Fruit fly (Drosophila melanogaster) whole organism, embryonic: ENCODE measurements around the gene RapGAP1.

Source experiments
- Adf1 ChIP-seq: fragments of 200-800 bp; sonication (Bioruptor generic); IDR thresholded peaks from 2 replicates; pipeline ENCODE4 v1.3.6; 2022; ENCODE audit warnings: missing biosample characterization, missing genetic modification characterization
- Atf3 ChIP-seq: fragments of 200-800 bp; sonication (Bioruptor generic); optimal IDR thresholded peaks from 3 replicates; lab custom pipeline; 2016; ENCODE audit warnings: missing biosample characterization, missing genetic modification characterization
- BtbVII ChIP-seq: fragments of 200-800 bp; sonication (Bioruptor generic); optimal IDR thresholded peaks from 3 replicates; lab custom pipeline; 2017; ENCODE audit warnings: missing biosample characterization, mild to moderate bottlenecking, missing genetic modification characterization
- CG10267 ChIP-seq: fragments of 200-800 bp; sonication (Bioruptor generic); optimal IDR thresholded peaks from 2 replicates; lab custom pipeline; 2018; ENCODE audit warnings: missing biosample characterization, mild to moderate bottlenecking, missing genetic modification characterization, moderate library complexity
- CG11247 ChIP-seq: fragments of 200-800 bp; sonication (Bioruptor generic); IDR thresholded peaks from 2 replicates; pipeline ENCODE4 v1.3.6; 2022; ENCODE audit warnings: missing biosample characterization, missing genetic modification characterization
- CG12299 ChIP-seq: fragments of 200-800 bp; sonication (Bioruptor generic); optimal IDR thresholded peaks from 2 replicates; lab custom pipeline; 2018; ENCODE audit warnings: missing biosample characterization, mild to moderate bottlenecking, missing genetic modification characterization
- CG14667 ChIP-seq: fragments of 200-800 bp; sonication (Bioruptor generic); IDR thresholded peaks from 2 replicates; pipeline ENCODE4 v1.3.6; 2022; ENCODE audit warnings: missing biosample characterization, missing genetic modification characterization
- CG14710 ChIP-seq: fragments of 200-800 bp; sonication (Bioruptor generic); optimal IDR thresholded peaks from 3 replicates; lab custom pipeline; 2019; ENCODE audit warnings: missing biosample characterization, mild to moderate bottlenecking, missing genetic modification characterization, moderate library complexity
- CG15601 ChIP-seq: fragments of 200-800 bp; sonication (Bioruptor generic); optimal IDR thresholded peaks from 3 replicates; lab custom pipeline; 2019; ENCODE audit warnings: missing biosample characterization, mild to moderate bottlenecking, missing genetic modification characterization, moderate library complexity
- CG1603 ChIP-seq: fragments of 200-800 bp; sonication (Bioruptor generic); optimal IDR thresholded peaks from 2 replicates; lab custom pipeline; 2019; ENCODE audit warnings: missing biosample characterization, mild to moderate bottlenecking, missing genetic modification characterization, moderate library complexity
- CG17328 ChIP-seq: fragments of 200-800 bp; sonication (Bioruptor generic); IDR thresholded peaks from 2 replicates; pipeline ENCODE4 v1.3.6; 2022; ENCODE audit warnings: missing biosample characterization, missing genetic modification characterization
- CG17612 ChIP-seq: fragments of 200-800 bp; sonication (Bioruptor generic); IDR thresholded peaks from 2 replicates; pipeline ENCODE4 v1.3.6; 2022; ENCODE audit warnings: missing biosample characterization, missing genetic modification characterization
- CG17912 ChIP-seq: fragments of 200-800 bp; sonication (Bioruptor generic); optimal IDR thresholded peaks from 2 replicates; lab custom pipeline; 2018; ENCODE audit warnings: missing biosample characterization, mild to moderate bottlenecking, missing genetic modification characterization
- CG2875 ChIP-seq: fragments of 200-800 bp; sonication (Bioruptor generic); optimal IDR thresholded peaks from 2 replicates; lab custom pipeline; 2017; ENCODE audit warnings: missing biosample characterization, mild to moderate bottlenecking, missing genetic modification characterization, missing genetic modification reagents
- CG31388 ChIP-seq: fragments of 200-800 bp; sonication (Bioruptor generic); optimal IDR thresholded peaks from 2 replicates; lab custom pipeline; 2016; ENCODE audit warnings: missing biosample characterization, missing genetic modification characterization
- CG3281 ChIP-seq: fragments of 200-800 bp; sonication (Bioruptor generic); optimal IDR thresholded peaks from 3 replicates; lab custom pipeline; 2017; ENCODE audit warnings: missing biosample characterization, mild to moderate bottlenecking, missing genetic modification characterization
- CG6813 ChIP-seq: fragments of 200-800 bp; sonication (Bioruptor generic); optimal IDR thresholded peaks from 2 replicates; lab custom pipeline; 2017; ENCODE audit warnings: missing biosample characterization, missing genetic modification characterization, mild to moderate bottlenecking, moderate library complexity, missing genetic modification reagents
- Gsc ChIP-seq: fragments of 200-800 bp; sonication (Bioruptor generic); IDR thresholded peaks from 2 replicates; pipeline ENCODE4 v1.3.6; 2022; ENCODE audit warnings: missing biosample characterization, missing genetic modification characterization
- Gug ChIP-seq: fragments of 200-800 bp; sonication (Bioruptor generic); IDR thresholded peaks from 4 replicates; pipeline ENCODE4 v1.3.6; 2022; ENCODE audit warnings: missing biosample characterization, missing genetic modification characterization
- H15 ChIP-seq: fragments of 200-800 bp; sonication (Bioruptor generic); IDR thresholded peaks from 3 replicates; pipeline ENCODE4 v1.3.6; 2022; ENCODE audit warnings: missing biosample characterization, missing genetic modification characterization
- HLH3B ChIP-seq: fragments of 200-800 bp; sonication (Bioruptor generic); IDR thresholded peaks from 2 replicates; pipeline ENCODE4 v1.3.6; 2022; ENCODE audit warnings: missing biosample characterization, missing genetic modification characterization
- Hey ChIP-seq: fragments of 200-800 bp; sonication (Bioruptor generic); optimal IDR thresholded peaks from 3 replicates; lab custom pipeline; 2018; ENCODE audit warnings: missing biosample characterization, mild to moderate bottlenecking, missing genetic modification characterization
- Hr78 ChIP-seq, 2 experiments: fragments of 200-800 bp in 1 of 2; fragments of >200 bp in 1 of 2; sonication (Bioruptor generic) in 1 of 2; optimal IDR thresholded peaks; 2 replicates each; lab custom pipeline; 2017 to 2019; ENCODE audit warnings: missing biosample characterization in 2 of 2, missing genetic modification characterization in 2 of 2, mild to moderate bottlenecking in 1 of 2, moderate library complexity in 1 of 2
- Lhr ChIP-seq: fragments of 200-800 bp; sonication (Bioruptor generic); optimal IDR thresholded peaks from 3 replicates; lab custom pipeline; 2017; ENCODE audit warnings: mild to moderate bottlenecking, missing biosample characterization, missing genetic modification reagents, missing genetic modification characterization
- Oli ChIP-seq: fragments of 200-800 bp; sonication (Bioruptor generic); optimal IDR thresholded peaks from 2 replicates; lab custom pipeline; 2018; ENCODE audit warnings: missing biosample characterization, mild to moderate bottlenecking, missing genetic modification characterization, moderate library complexity
- Optix ChIP-seq: fragments of 200-800 bp; sonication (Bioruptor generic); IDR thresholded peaks from 3 replicates; pipeline ENCODE4 v1.3.6; 2022; ENCODE audit warnings: missing biosample characterization, missing genetic modification characterization
- Six4 ChIP-seq: fragments of 200-800 bp; sonication (Bioruptor generic); optimal IDR thresholded peaks from 2 replicates; lab custom pipeline; 2016; ENCODE audit warnings: missing biosample characterization, missing genetic modification characterization
- Ssrp ChIP-seq: fragments of 200-800 bp; sonication (Bioruptor generic); optimal IDR thresholded peaks from 2 replicates; lab custom pipeline; 2018; ENCODE audit warnings: missing biosample characterization, mild to moderate bottlenecking, missing genetic modification characterization, moderate library complexity
- Usf ChIP-seq: fragments of 200-800 bp; sonication (Bioruptor generic); optimal IDR thresholded peaks from 2 replicates; lab custom pipeline; 2017; ENCODE audit warnings: missing genotype, missing biosample characterization, missing genetic modification characterization
- YL-1 ChIP-seq: fragments of 200-800 bp; sonication (Bioruptor generic); optimal IDR thresholded peaks from 3 replicates; lab custom pipeline; 2017; ENCODE audit warnings: missing biosample characterization, mild to moderate bottlenecking, missing genetic modification characterization
- ash1 ChIP-seq: fragments of 200-800 bp; sonication (Bioruptor generic); optimal IDR thresholded peaks from 2 replicates; lab custom pipeline; 2018; ENCODE audit warnings: missing biosample characterization, mild to moderate bottlenecking, missing genetic modification characterization
- bab2 ChIP-seq: fragments of 200-800 bp; sonication (Bioruptor generic); optimal IDR thresholded peaks from 2 replicates; lab custom pipeline; 2016; ENCODE audit warnings: missing biosample characterization, missing genetic modification characterization
- esg ChIP-seq: fragments of 200-800 bp; sonication (Bioruptor generic); conservative IDR thresholded peaks from 2 replicates; pipeline ENCODE4 v1.3.6; 2022; ENCODE audit warnings: missing biosample characterization, missing genetic modification characterization
- gro ChIP-seq: fragments of 200-800 bp; sonication (Bioruptor generic); optimal IDR thresholded peaks from 2 replicates; lab custom pipeline; 2016; ENCODE audit warnings: missing biosample characterization, missing genetic modification characterization
- h ChIP-seq: fragments of >200 bp; optimal IDR thresholded peaks from 2 replicates; lab custom pipeline; 2017
- jigr1 ChIP-seq: fragments of 200-800 bp; sonication (Bioruptor generic); IDR thresholded peaks from 3 replicates; pipeline ENCODE4 v1.3.6; 2022; ENCODE audit warnings: missing biosample characterization, missing genetic modification characterization
- lola ChIP-seq, 3 experiments: fragments of >200 bp in 2 of 3; fragments of 200-800 bp in 1 of 3; sonication (Bioruptor generic) in 1 of 3; optimal IDR thresholded peaks; 2 replicates each; lab custom pipeline; 2017 to 2019; ENCODE audit warnings: missing biosample characterization in 3 of 3, missing genetic modification characterization in 3 of 3, mild to moderate bottlenecking in 1 of 3, moderate library complexity in 1 of 3
- mam ChIP-seq: fragments of 200-800 bp; sonication (Bioruptor generic); optimal IDR thresholded peaks from 3 replicates; lab custom pipeline; 2016; ENCODE audit warnings: missing biosample characterization, missing genetic modification characterization
- pan ChIP-seq, 4 experiments: fragments of >200 bp in 3 of 4; fragments of 200-800 bp in 1 of 4; sonication (Bioruptor generic) in 1 of 4; optimal IDR thresholded peaks in 3 of 4; IDR thresholded peaks in 1 of 4; 2 replicates each; pipeline versions ENCODE4 v1.3.6 to Lab custom; 2017 to 2022; ENCODE audit warnings: missing biosample characterization in 2 of 4, missing genetic modification characterization in 2 of 4, mixed read lengths in 1 of 4
- psq ChIP-seq: fragments of 200-800 bp; sonication (Bioruptor generic); optimal IDR thresholded peaks from 2 replicates; lab custom pipeline; 2017; ENCODE audit warnings: missing biosample characterization, missing genetic modification characterization
- sisA ChIP-seq: fragments of 200-800 bp; sonication (Bioruptor generic); IDR thresholded peaks from 2 replicates; pipeline ENCODE4 v1.3.6; 2022; ENCODE audit warnings: missing biosample characterization, missing genetic modification characterization
- slbo ChIP-seq: fragments of 200-800 bp; sonication (Bioruptor generic); IDR thresholded peaks from 2 replicates; pipeline ENCODE4 v1.3.6; 2022; ENCODE audit warnings: missing biosample characterization, missing genetic modification characterization
- slou ChIP-seq: fragments of 200-800 bp; sonication (Bioruptor generic); optimal IDR thresholded peaks from 3 replicates; lab custom pipeline; 2016; ENCODE audit warnings: missing biosample characterization, missing genetic modification characterization
- sr ChIP-seq: fragments of 200-800 bp; sonication (Bioruptor generic); IDR thresholded peaks from 3 replicates; pipeline ENCODE4 v1.3.6; 2022; ENCODE audit warnings: missing biosample characterization, missing genetic modification characterization
- stc ChIP-seq: fragments of 200-800 bp; sonication (Bioruptor generic); IDR thresholded peaks from 2 replicates; pipeline ENCODE4 v1.3.6; 2022; ENCODE audit warnings: missing biosample characterization, missing genetic modification characterization
- tap ChIP-seq: fragments of 200-800 bp; optimal IDR thresholded peaks from 3 replicates; lab custom pipeline; 2019; ENCODE audit warnings: missing biosample characterization, mild to moderate bottlenecking, missing genetic modification characterization, moderate library complexity
- tio ChIP-seq: fragments of 200-800 bp; sonication (Bioruptor generic); optimal IDR thresholded peaks from 2 replicates; lab custom pipeline; 2017; ENCODE audit warnings: missing biosample characterization, missing genetic modification characterization, inconsistent platforms
- unc-4 ChIP-seq: fragments of 200-800 bp; sonication (Bioruptor generic); IDR thresholded peaks from 2 replicates; pipeline ENCODE4 v1.3.6; 2022; ENCODE audit warnings: missing biosample characterization, missing genetic modification characterization; ENCODE audit not compliant: partially characterized antibody
- unpg ChIP-seq: fragments of 200-800 bp; sonication (Bioruptor generic); optimal IDR thresholded peaks from 3 replicates; lab custom pipeline; 2018; ENCODE audit warnings: missing biosample characterization, mild to moderate bottlenecking, missing genetic modification characterization, moderate library complexity
- vnd ChIP-seq: fragments of 200-800 bp; sonication (Bioruptor generic); IDR thresholded peaks from 3 replicates; pipeline ENCODE4 v1.3.6; 2022; ENCODE audit warnings: missing biosample characterization, missing genetic modification characterization; ENCODE audit not compliant: partially characterized antibody

Gene RapGAP1

DNA sequence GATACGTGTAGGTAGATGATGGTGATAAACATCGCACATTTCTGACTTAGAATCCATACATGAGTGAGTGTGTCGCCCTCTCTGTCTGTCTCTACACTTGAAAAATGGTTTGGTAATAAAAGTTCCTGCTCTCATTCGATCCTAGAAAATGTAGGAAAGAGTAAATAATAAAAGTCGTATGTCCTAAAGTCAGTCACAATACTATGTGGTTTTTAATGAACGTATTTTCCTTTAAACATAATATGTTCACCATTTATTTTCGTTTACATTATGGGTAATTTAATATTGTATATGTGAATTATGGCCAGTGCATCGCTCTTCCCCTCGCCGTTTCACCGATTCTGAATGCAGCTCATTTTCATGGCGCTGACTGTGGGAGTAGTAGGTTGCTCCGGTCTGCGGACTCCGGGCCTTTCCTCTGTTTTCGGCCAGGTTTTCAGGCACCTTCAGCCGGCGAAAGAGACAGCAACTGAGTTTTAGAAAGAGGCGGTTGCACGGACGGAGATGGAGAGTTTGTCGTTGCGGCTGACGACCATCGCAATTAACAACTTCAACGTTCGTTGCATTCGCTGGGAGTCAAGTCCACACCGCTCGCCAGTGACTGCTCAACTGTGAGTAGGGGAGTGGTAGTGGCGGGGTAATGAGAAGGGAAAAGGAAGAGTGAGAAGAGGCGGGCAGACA lies 46.0 kb downstream of the RapGAP1 start (continued):
- no peak for TF ChIP-seq CG2875 (GFP tag; lab: Kevin White, UChicago)
- peak; percentile 36 for TF ChIP-seq Atf3 (GFP tag; lab: Kevin White, UChicago)
- TF ChIP-seq slou (GFP tag; lab: Kevin White, UChicago): no peak
- peak; percentile 49 for TF ChIP-seq CG15601 (tag; lab: Kevin White, UChicago)
- no peak for TF ChIP-seq Hey (tag; lab: Kevin White, UChicago)
- TF ChIP-seq Oli (tag; lab: Kevin White, UChicago): peak; percentile 53
- peak; percentile 56 for TF ChIP-seq unpg (GFP tag; lab: Kevin White, UChicago)
- peak; percentile 68 for TF ChIP-seq CG1603 (tag; lab: Kevin White, UChicago)
- TF ChIP-seq YL-1 (GFP tag; lab: Kevin White, UChicago): no peak
- TF ChIP-seq sr (GFP tag; lab: Robert Waterston, UW): no peak
- TF ChIP-seq mam: no peak
- no peak for TF ChIP-seq esg (GFP tag; lab: Robert Waterston, UW)
- TF ChIP-seq bab2 (GFP tag; lab: Kevin White, UChicago): peak; percentile 25
- peak; percentile 81 for TF ChIP-seq CG14710 (tag; lab: Kevin White, UChicago)
- no peak for TF ChIP-seq h (lab: Kevin White, UChicago)
- no peak for TF ChIP-seq CG3281
- TF ChIP-seq Hr78 (GFP tag; optimal IDR thresholded peaks at IDR 0.05; lab: Kevin White, UChicago): no peak
- TF ChIP-seq tio (GFP tag; lab: Kevin White, UChicago): peak; percentile 41
- peak; percentile 12 for TF ChIP-seq Six4
- no peak; the same call in 1 of the 2 replicates for TF ChIP-seq CG17328
- TF ChIP-seq Optix (GFP tag; lab: Robert Waterston, UW): no peak
- no peak for TF ChIP-seq jigr1 (GFP tag; lab: Robert Waterston, UW)
- TF ChIP-seq CG31388 (GFP tag; lab: Kevin White, UChicago): no peak
- no peak for TF ChIP-seq CG11247 (GFP tag; lab: Robert Waterston, UW)
- TF ChIP-seq BtbVII (GFP tag; lab: Kevin White, UChicago): no peak
- TF ChIP-seq slbo: no peak
- TF ChIP-seq CG14667 (GFP tag; lab: Robert Waterston, UW): no peak
- no peak for TF ChIP-seq stc
- no peak for TF ChIP-seq CG6813 (GFP tag; lab: Kevin White, UChicago)
- TF ChIP-seq lola (GFP tag; optimal IDR thresholded peaks at IDR 0.05; lab: Kevin White, UChicago): peak in 1 of 3 experiments; percentile 86
- TF ChIP-seq pan (optimal IDR thresholded peaks at IDR 0.05; lab: Kevin White, UChicago): no peak
- TF ChIP-seq pan (GFP tag; optimal IDR thresholded peaks at IDR 0.05 in 1 of 2, IDR thresholded peaks at IDR 0.05 in 1 of 2): no peak
- no peak for TF ChIP-seq Gug
- no peak for TF ChIP-seq CG12299
- peak; percentile 59 for TF ChIP-seq Ssrp (tag; lab: Kevin White, UChicago)
- peak; percentile 60 for TF ChIP-seq CG10267 (tag; lab: Kevin White, UChicago)
- TF ChIP-seq Lhr (GFP tag; lab: Kevin White, UChicago): peak; percentile 3
- TF ChIP-seq Gsc (GFP tag; lab: Robert Waterston, UW): no peak
- peak; percentile 8; the same call in 1 of the 2 replicates for TF ChIP-seq sisA
- no peak for TF ChIP-seq vnd (GFP tag; lab: Robert Waterston, UW)
- 0 out of 2 replicates have a peak, but pooled peaks have one; percentile 25 for TF ChIP-seq HLH3B (GFP tag; lab: Robert Waterston, UW)
- no peak for TF ChIP-seq Usf (GFP tag; lab: Kevin White, UChicago)
- TF ChIP-seq gro (GFP tag; lab: Kevin White, UChicago): no peak
- TF ChIP-seq H15 (GFP tag; lab: Robert Waterston, UW): no peak
- no peak for TF ChIP-seq CG17612 (GFP tag; lab: Robert Waterston, UW)
- TF ChIP-seq tap (tag; lab: Kevin White, UChicago): no peak
- TF ChIP-seq unc-4 (GFP tag; lab: Robert Waterston, UW): no peak
- no peak for TF ChIP-seq Adf1 (GFP tag; lab: Robert Waterston, UW)
- no peak for TF ChIP-seq psq (GFP tag; lab: Kevin White, UChicago)
- TF ChIP-seq CG17912: no peak
- no peak for TF ChIP-seq ash1 (GFP tag; lab: Kevin White, UChicago)
